Fruit fly (Drosophila melanogaster) whole organism, prepupa: ENCODE data around the gene p53.

Experiments
- CG10669 ChIP-seq: fragments of 200-800 bp; sonication (Bioruptor generic); optimal IDR thresholded peaks from 3 replicates; lab custom pipeline; 2018; ENCODE audit warnings: missing biosample characterization, mild to moderate bottlenecking, missing genetic modification characterization, moderate library complexity
- CG11294 ChIP-seq: fragments of 200-800 bp; sonication (Bioruptor generic); IDR thresholded peaks from 2 replicates; pipeline ENCODE4 v1.3.6; 2022; ENCODE audit warnings: missing biosample characterization, missing genetic modification characterization
- CG15336 ChIP-seq: fragments of 200-800 bp; sonication (Bioruptor generic); IDR thresholded peaks from 2 replicates; pipeline ENCODE4 v1.3.6; 2022; ENCODE audit warnings: missing biosample characterization, missing genetic modification characterization
- CG32006 ChIP-seq: fragments of 200-800 bp; sonication (Bioruptor generic); optimal IDR thresholded peaks from 3 replicates; lab custom pipeline; 2017; ENCODE audit warnings: missing biosample characterization, mild to moderate bottlenecking, missing genetic modification characterization
- CG34406 ChIP-seq: fragments of 200-800 bp; sonication (Bioruptor generic); optimal IDR thresholded peaks from 3 replicates; lab custom pipeline; 2016; ENCODE audit warnings: missing biosample characterization, missing genetic modification characterization
- CG6163 ChIP-seq: fragments of 200-800 bp; sonication (Bioruptor generic); IDR thresholded peaks from 3 replicates; pipeline ENCODE4 v1.3.6; 2022; ENCODE audit warnings: missing biosample characterization, missing genetic modification characterization
- CG6854 ChIP-seq: fragments of 200-800 bp; sonication (Bioruptor generic); optimal IDR thresholded peaks from 2 replicates; lab custom pipeline; 2017; ENCODE audit warnings: missing biosample characterization, mild to moderate bottlenecking, missing genetic modification characterization
- CG8319 ChIP-seq: fragments of 200-800 bp; sonication (Bioruptor generic); optimal IDR thresholded peaks from 3 replicates; lab custom pipeline; 2016; ENCODE audit warnings: missing biosample characterization, missing genetic modification characterization
- CG8632 ChIP-seq: fragments of 200-800 bp; sonication (Bioruptor generic); optimal IDR thresholded peaks from 3 replicates; lab custom pipeline; 2016; ENCODE audit warnings: missing biosample characterization, missing genetic modification characterization
- CG9139 ChIP-seq: fragments of 200-800 bp; sonication (Bioruptor generic); optimal IDR thresholded peaks from 3 replicates; lab custom pipeline; 2017; ENCODE audit warnings: missing biosample characterization, mild to moderate bottlenecking, missing genetic modification characterization
- Eip78C ChIP-seq: fragments of 200-800 bp; sonication (Bioruptor generic); peaks from one replicate; lab custom pipeline; 2016; ENCODE audit warnings: missing biosample characterization, missing genetic modification characterization
- Gug ChIP-seq: fragments of 200-800 bp; sonication (Bioruptor generic); IDR thresholded peaks from 2 replicates; pipeline ENCODE4 v1.3.6; 2022; ENCODE audit warnings: missing biosample characterization, missing genetic modification characterization
- Hr38 ChIP-seq: sonication (Bioruptor generic); optimal IDR thresholded peaks from 2 replicates; lab custom pipeline; 2016; ENCODE audit warnings: missing biosample characterization, missing genetic modification characterization
- Lpt ChIP-seq: fragments of 200-800 bp; sonication (Bioruptor generic); optimal IDR thresholded peaks from 3 replicates; lab custom pipeline; 2016; ENCODE audit warnings: missing biosample characterization, missing genetic modification characterization
- OdsH ChIP-seq: fragments of 200-800 bp; sonication (Bioruptor generic); optimal IDR thresholded peaks from 3 replicates; lab custom pipeline; 2016; ENCODE audit warnings: missing biosample characterization, missing genetic modification characterization
- Sox15 ChIP-seq: fragments of 200-800 bp; sonication (Bioruptor generic); optimal IDR thresholded peaks from 3 replicates; lab custom pipeline; 2016; ENCODE audit warnings: missing biosample characterization, missing genetic modification characterization
- achi ChIP-seq: fragments of 200-800 bp; sonication (Bioruptor generic); optimal IDR thresholded peaks from 3 replicates; lab custom pipeline; 2016; ENCODE audit warnings: missing biosample characterization, missing genetic modification characterization
- net ChIP-seq: fragments of 200-800 bp; sonication (Bioruptor generic); optimal IDR thresholded peaks from 3 replicates; lab custom pipeline; 2016; ENCODE audit warnings: missing biosample characterization, missing genetic modification characterization
- pdm3 ChIP-seq: fragments of 200-800 bp; sonication (Bioruptor generic); optimal IDR thresholded peaks from 3 replicates; lab custom pipeline; 2016; ENCODE audit warnings: missing biosample characterization, missing genetic modification characterization
- ss ChIP-seq, 2 experiments: fragments of 200-800 bp; sonication (Bioruptor generic); optimal IDR thresholded peaks; 2 replicates in 1 of 2; 3 replicates in 1 of 2; lab custom pipeline; 2017 to 2018; ENCODE audit warnings: mild to moderate bottlenecking in 2 of 2, missing biosample characterization in 2 of 2, missing genetic modification characterization in 2 of 2, moderate library complexity in 1 of 2

p53 gene

DNA sequence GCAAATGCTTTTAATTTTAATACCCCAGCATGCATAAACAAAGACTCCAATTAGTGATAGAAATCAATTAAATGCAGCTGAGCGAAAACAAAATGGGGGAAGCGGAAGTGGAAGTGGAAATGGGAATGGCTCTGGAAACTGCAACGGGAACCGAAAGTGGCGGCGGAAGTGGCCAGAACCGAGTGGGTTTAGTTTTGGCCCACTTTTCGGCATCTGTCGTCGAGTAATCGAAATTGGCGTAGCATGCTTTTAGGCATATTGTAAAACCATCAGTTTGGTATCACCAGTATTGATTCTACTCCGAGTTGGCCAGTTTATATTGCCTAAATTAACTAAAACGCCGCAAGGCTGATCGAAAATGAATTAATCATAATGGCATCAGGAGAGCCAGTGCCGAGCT, 49.7 kb downstream of the p53 start:
- peak; percentile 13 for TF ChIP-seq CG32006 (GFP tag; lab: Kevin White, UChicago)
- TF ChIP-seq CG15336 (GFP tag; lab: Robert Waterston, UW), result no peak
- no peak for TF ChIP-seq CG11294 (GFP tag; lab: Robert Waterston, UW)
- TF ChIP-seq Lpt (GFP tag; lab: Kevin White, UChicago), result no peak
- TF ChIP-seq pdm3 (GFP tag; lab: Kevin White, UChicago), result peak; percentile 0
- no peak for TF ChIP-seq CG9139 (GFP tag; lab: Kevin White, UChicago)
- peak; percentile 32 for TF ChIP-seq net (GFP tag; lab: Kevin White, UChicago)
- no peak for TF ChIP-seq CG8319
- TF ChIP-seq Sox15 (GFP tag; lab: Kevin White, UChicago), result no peak
- TF ChIP-seq CG6854 (GFP tag; lab: Kevin White, UChicago), result no peak
- TF ChIP-seq Eip78C (GFP tag; lab: Kevin White, UChicago), result peak; percentile 57
- peak; percentile 43; the same call in 2 of the 3 replicates for TF ChIP-seq CG6163
- peak; percentile 22 for TF ChIP-seq OdsH (GFP tag; lab: Kevin White, UChicago)
- TF ChIP-seq CG10669 (GFP tag; lab: Kevin White, UChicago), result peak; percentile 7
- TF ChIP-seq Hr38, result no peak
- no peak for TF ChIP-seq Gug (GFP tag; lab: Robert Waterston, UW)
- TF ChIP-seq ss (GFP tag; optimal IDR thresholded peaks at IDR 0.05; lab: Kevin White, UChicago), result no peak
- peak; percentile 14 for TF ChIP-seq CG34406
- TF ChIP-seq achi (GFP tag; lab: Kevin White, UChicago), result no peak
- TF ChIP-seq CG8632 (GFP tag; lab: Kevin White, UChicago), result no peak
